Fruit fly (Drosophila melanogaster): ENCODE measurements around the gene CG7084.

DNA sequence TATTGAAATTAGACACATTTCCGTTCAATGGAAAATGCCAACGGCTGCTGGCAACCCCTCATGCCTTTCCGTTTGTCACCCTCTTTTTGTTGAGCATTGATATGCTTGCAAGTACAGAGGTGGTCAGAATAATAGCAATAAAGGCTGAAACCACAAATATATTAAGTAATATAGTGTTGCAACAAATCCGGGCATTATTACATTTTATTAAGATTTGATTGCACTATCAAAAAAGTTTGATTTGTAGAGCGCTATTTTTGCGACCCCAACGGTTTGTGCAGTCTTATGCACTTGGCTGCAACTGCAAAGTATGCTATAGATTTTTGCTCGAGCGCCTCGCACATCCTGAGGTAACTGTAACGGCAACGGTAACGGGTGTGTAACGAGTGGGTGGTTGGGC lies 38.4 kb upstream of the CG7084 start:
- no peak for TF ChIP-seq pan (optimal IDR thresholded peaks at IDR 0.05)
- no peak for TF ChIP-seq psq (optimal IDR thresholded peaks at IDR 0.05)

Data from whole organism.